Worm (Caenorhabditis elegans) whole organism, mixed stage, embryonic: ENCODE measurements around the gene clec-57.

Experiments used
- ceh-83 ChIP-seq: fragments of 200-800 bp; sonication (Bioruptor generic); optimal IDR thresholded peaks from 2 replicates; lab custom pipeline; 2018; ENCODE audit warnings: mild to moderate bottlenecking, missing genetic modification characterization, missing compliant biosample characterization
- ces-1 ChIP-seq: fragments of 150-350 bp; optimal IDR thresholded peaks from 2 replicates; lab custom pipeline; 2014; ENCODE audit warnings: missing biosample characterization, missing genetic modification reagents, missing genetic modification characterization
- elt-3 ChIP-seq: fragments of 150-350 bp; optimal IDR thresholded peaks from 2 replicates; lab custom pipeline; 2014; ENCODE audit warnings: missing biosample characterization, missing genetic modification characterization
- lin-13 ChIP-seq: fragments of 150-350 bp; optimal IDR thresholded peaks from 2 replicates; lab custom pipeline; 2014; ENCODE audit warnings: missing biosample characterization, missing genetic modification characterization
- lsy-2 ChIP-seq: fragments of 150-350 bp; optimal IDR thresholded peaks from 2 replicates; lab custom pipeline; 2014; ENCODE audit warnings: missing biosample characterization, missing genetic modification characterization
- nhr-12 ChIP-seq: fragments of 150-350 bp; optimal IDR thresholded peaks from 2 replicates; lab custom pipeline; 2014; ENCODE audit warnings: missing biosample characterization, missing genetic modification characterization
- nhr-237 ChIP-seq: fragments of 150-350 bp; optimal IDR thresholded peaks from 2 replicates; lab custom pipeline; 2014; ENCODE audit warnings: missing biosample characterization, missing genetic modification characterization
- nhr-28 ChIP-seq: fragments of 150-350 bp; optimal IDR thresholded peaks from 2 replicates; lab custom pipeline; 2014; ENCODE audit warnings: missing biosample characterization, missing genetic modification characterization
- nhr-76 ChIP-seq: sonication (generic microtip); optimal IDR thresholded peaks from 2 replicates; lab custom pipeline; 2017; ENCODE audit warnings: missing biosample characterization, missing genetic modification characterization
- pha-4 ChIP-seq: fragments of 150-350 bp; optimal IDR thresholded peaks from 2 replicates; lab custom pipeline; 2018; ENCODE audit warnings: missing biosample characterization, missing genetic modification reagents, missing genetic modification characterization
- snpc-4 ChIP-seq: fragments of 150-350 bp; optimal IDR thresholded peaks from 2 replicates; lab custom pipeline; 2014; ENCODE audit warnings: missing biosample characterization, missing genetic modification characterization
- unc-39 ChIP-seq: fragments of 150-350 bp; optimal IDR thresholded peaks from 2 replicates; lab custom pipeline; 2014; ENCODE audit warnings: missing biosample characterization, missing genetic modification characterization
- unc-62 ChIP-seq: fragments of 150-350 bp; optimal IDR thresholded peaks from 2 replicates; lab custom pipeline; 2014; ENCODE audit warnings: missing biosample characterization, missing genetic modification reagents, missing genetic modification characterization
- ztf-11 ChIP-seq: fragments of 150-350 bp; optimal IDR thresholded peaks from 2 replicates; lab custom pipeline; 2014; ENCODE audit warnings: missing biosample characterization, missing genetic modification characterization

ce11 chrV:14519268-14519667, 50.2 kb downstream of the clec-57 start, which contains the start of gene R02D5.8:
- no peak for TF ChIP-seq snpc-4
- no peak for TF ChIP-seq nhr-76 (tag; lab: Kevin White, UChicago)
- TF ChIP-seq lsy-2 = no peak
- no peak for TF ChIP-seq lin-13 (tag; lab: Kevin White, UChicago)
- no peak for TF ChIP-seq nhr-28 (tag; lab: Kevin White, UChicago)
- no peak for TF ChIP-seq unc-62
- no peak for TF ChIP-seq nhr-12 (tag; lab: Kevin White, UChicago)
- no peak for TF ChIP-seq ceh-83 (GFP tag; lab: Kevin White, UChicago)
- no peak for TF ChIP-seq nhr-237 (tag; lab: Kevin White, UChicago)
- no peak for TF ChIP-seq unc-39 (tag; lab: Kevin White, UChicago)
- TF ChIP-seq pha-4 (tag; lab: Kevin White, UChicago) = no peak
- TF ChIP-seq ces-1 (GFP tag; lab: Kevin White, UChicago) = no peak
- TF ChIP-seq ztf-11 = no peak
- no peak for TF ChIP-seq elt-3 (tag; lab: Kevin White, UChicago)
